Fruit fly (Drosophila melanogaster): ENCODE measurements around the gene Mst77Y-4.
"Not testable (repeated sequence)": the region's sequence is repeated elsewhere in the genome, so short reads cannot be mapped to it uniquely, and the experiment has no call there.

dm6 chrY:3253257-3253656, 31.5 kb upstream of the Mst77Y-4 start, which contains the start of gene CG46192:
- not testable (repeated sequence) for TF ChIP-seq CG15336 (GFP tag; IDR thresholded peaks at IDR 0.05); svp (GFP tag); CG9139 (GFP tag; optimal IDR thresholded peaks at IDR 0.05); Lpt (GFP tag; optimal IDR thresholded peaks at IDR 0.05); Eip78C (GFP tag); pdm3 (GFP tag; optimal IDR thresholded peaks at IDR 0.05); CG6276 (GFP tag; optimal IDR thresholded peaks at IDR 0.05); Gug (GFP tag; IDR thresholded peaks at IDR 0.05); Hr39 (GFP tag; optimal IDR thresholded peaks at IDR 0.05); Sox102F (GFP tag; optimal IDR thresholded peaks at IDR 0.05); CG16779 (tag; optimal IDR thresholded peaks at IDR 0.05); cyc (GFP tag; optimal IDR thresholded peaks at IDR 0.05); CG6163 (GFP tag; IDR thresholded peaks at IDR 0.05)

All from whole organism, prepupa.